Worm (Caenorhabditis elegans): ENCODE measurements around the gene dpy-9.

The dpy-9 gene

DNA sequence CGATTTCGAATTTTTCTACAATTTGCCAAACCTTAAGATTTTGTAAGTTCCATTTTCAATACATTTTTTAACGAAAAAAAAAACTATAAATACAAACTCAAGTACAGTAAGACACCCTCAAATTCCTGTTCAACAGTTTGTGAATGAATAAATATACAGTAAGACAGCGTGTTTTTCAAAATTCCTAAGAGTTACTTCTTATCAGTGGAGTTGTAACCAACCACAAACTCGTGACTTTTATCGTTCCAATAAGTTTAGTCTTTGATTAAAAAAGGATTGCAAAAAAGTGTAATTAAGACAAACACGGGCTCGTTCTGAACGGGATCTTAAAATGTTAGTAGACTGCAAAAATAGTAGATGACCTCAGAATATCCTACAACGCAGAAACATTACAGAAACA is 16.1 kb upstream of the dpy-9 start:
- TF ChIP-seq lsy-12 (tag; optimal IDR thresholded peaks at IDR 0.05) (no peak), ceh-9 (tag; optimal IDR thresholded peaks at IDR 0.05) (no peak), pqm-1 (tag; optimal IDR thresholded peaks at IDR 0.05) (peak; percentile 68), elt-2 (tag; optimal IDR thresholded peaks at IDR 0.05) (peak; percentile 62), nhr-43 (tag; optimal IDR thresholded peaks at IDR 0.05; ENCODE audit: poor library complexity, severe bottlenecking) (no peak), nhr-67 (tag; optimal IDR thresholded peaks at IDR 0.05) (no peak), ceh-28 (tag; optimal IDR thresholded peaks at IDR 0.05) (no peak), pha-4 (tag; optimal IDR thresholded peaks at IDR 0.05) (peak; percentile 30), ztf-11 (tag; optimal IDR thresholded peaks at IDR 0.05) (no peak)

- TF ChIP-seq lin-39 (tag; optimal IDR thresholded peaks at IDR 0.05), result no peak
- no peak for TF ChIP-seq zag-1 (tag; optimal IDR thresholded peaks at IDR 0.05)
- TF ChIP-seq egl-27 (tag; optimal IDR thresholded peaks at IDR 0.05), result no peak
- no peak for TF ChIP-seq eor-1 (tag; optimal IDR thresholded peaks at IDR 0.05)
- no peak for TF ChIP-seq mml-1 (tag; optimal IDR thresholded peaks at IDR 0.05)
- peak; percentile 76 for TF ChIP-seq nhr-23 (tag; optimal IDR thresholded peaks at IDR 0.05)
- TF ChIP-seq ZK546.5 (tag; optimal IDR thresholded peaks at IDR 0.05), result no peak
- no peak for TF ChIP-seq nhr-25 (tag; optimal IDR thresholded peaks at IDR 0.05)
- no peak for TF ChIP-seq ceh-82 (tag; optimal IDR thresholded peaks at IDR 0.05)
- no peak for TF ChIP-seq fkh-2 (tag; optimal IDR thresholded peaks at IDR 0.05)
- TF ChIP-seq ama-1 (optimal IDR thresholded peaks at IDR 0.05), result no peak
- TF ChIP-seq nhr-67 (tag; optimal IDR thresholded peaks at IDR 0.05), result no peak
- no peak for TF ChIP-seq tbx-2 (tag; optimal IDR thresholded peaks at IDR 0.05)
- TF ChIP-seq nhr-43 (tag; optimal IDR thresholded peaks at IDR 0.05; ENCODE audit: poor library complexity, severe bottlenecking), result peak; percentile 0
- no peak for TF ChIP-seq ztf-4 (tag; optimal IDR thresholded peaks at IDR 0.05)
- TF ChIP-seq elt-2 (tag; optimal IDR thresholded peaks at IDR 0.05), result peak; percentile 97
- TF ChIP-seq nhr-76 (tag; optimal IDR thresholded peaks at IDR 0.05), result no peak
- TF ChIP-seq nhr-11 (tag; optimal IDR thresholded peaks at IDR 0.05), result no peak
- TF ChIP-seq lsy-12 (tag; optimal IDR thresholded peaks at IDR 0.05), result no peak
- no peak for TF ChIP-seq nhr-237 (tag; optimal IDR thresholded peaks at IDR 0.05)
- TF ChIP-seq nfya-1 (tag; optimal IDR thresholded peaks at IDR 0.05; ENCODE audit: insufficient read depth), result peak; percentile 29
- TF ChIP-seq unc-62 (GFP tag; optimal IDR thresholded peaks at IDR 0.05), result no peak
- TF ChIP-seq sea-2 (GFP tag; optimal IDR thresholded peaks at IDR 0.05), result no peak
- TF ChIP-seq snpc-4 (tag; optimal IDR thresholded peaks at IDR 0.05), result no peak
- peak; percentile 82 for TF ChIP-seq jun-1 (tag; optimal IDR thresholded peaks at IDR 0.05)
- no peak for TF ChIP-seq mdl-1 (tag; optimal IDR thresholded peaks at IDR 0.05)
- TF ChIP-seq nhr-77 (tag; optimal IDR thresholded peaks at IDR 0.05), result no peak
- no peak for TF ChIP-seq unc-39 (tag; optimal IDR thresholded peaks at IDR 0.05)
- TF ChIP-seq hmg-11 (tag; optimal IDR thresholded peaks at IDR 0.05), result no peak
- TF ChIP-seq lin-15B (tag; optimal IDR thresholded peaks at IDR 0.05), result no peak
- no peak for TF ChIP-seq aly-2 (tag; optimal IDR thresholded peaks at IDR 0.05)
- no peak for TF ChIP-seq skn-1 (tag; optimal IDR thresholded peaks at IDR 0.05)
- TF ChIP-seq fkh-10 (GFP tag; optimal IDR thresholded peaks at IDR 0.05), result no peak
- TF ChIP-seq R02D3.7 (tag; optimal IDR thresholded peaks at IDR 0.05), result no peak
- no peak for TF ChIP-seq nhr-28 (tag; optimal IDR thresholded peaks at IDR 0.05)
- peak; percentile 82 for TF ChIP-seq pha-4 (tag; optimal IDR thresholded peaks at IDR 0.05)
- TF ChIP-seq nhr-12 (tag; optimal IDR thresholded peaks at IDR 0.05), result no peak
- TF ChIP-seq ceh-16 (tag; optimal IDR thresholded peaks at IDR 0.05), result no peak
- TF ChIP-seq ztf-11 (tag; optimal IDR thresholded peaks at IDR 0.05), result no peak
- no peak for TF ChIP-seq egl-5 (tag; optimal IDR thresholded peaks at IDR 0.05)
- no peak for TF ChIP-seq elt-1 (tag; optimal IDR thresholded peaks at IDR 0.05)
- no peak for TF ChIP-seq fos-1 (tag; optimal IDR thresholded peaks at IDR 0.05)
- TF ChIP-seq ceh-9 (tag; optimal IDR thresholded peaks at IDR 0.05), result no peak
- TF ChIP-seq pqm-1 (tag; optimal IDR thresholded peaks at IDR 0.05), result peak; percentile 98
- TF ChIP-seq elt-3 (tag; optimal IDR thresholded peaks at IDR 0.05), result peak in 2 of 3 experiments; percentile 17 to 58
- no peak for TF ChIP-seq daf-12 (tag; optimal IDR thresholded peaks at IDR 0.05)
- peak; percentile 65 for TF ChIP-seq ceh-28 (tag; optimal IDR thresholded peaks at IDR 0.05)
These were observed 15.2 kb upstream of the dpy-9 start, which contains the start of gene sma-10 for ce11 chrIV:274185-274584. Gene sma-10 (plus strand): TSS chrIV:274420.

Measured in whole organism, L3 larva.